Fruit fly (Drosophila melanogaster) whole organism, embryonic: ENCODE measurements around the gene CG13891.

Experiments
- Atf3 ChIP-seq: fragments of 200-800 bp; sonication (Bioruptor generic); optimal IDR thresholded peaks from 3 replicates; lab custom pipeline; 2016; ENCODE audit warnings: missing biosample characterization, missing genetic modification characterization
- CG10565 ChIP-seq: fragments of 200-800 bp; sonication (Bioruptor generic); optimal IDR thresholded peaks from 3 replicates; lab custom pipeline; 2016; ENCODE audit warnings: missing biosample characterization, mild to moderate bottlenecking, missing genetic modification characterization
- CG11560 ChIP-seq: fragments of 200-800 bp; sonication (Bioruptor generic); IDR thresholded peaks from 3 replicates; pipeline ENCODE4 v1.3.6; 2022; ENCODE audit warnings: missing biosample characterization, missing genetic modification characterization
- CG11695 ChIP-seq: fragments of 200-800 bp; sonication (Bioruptor generic); IDR thresholded peaks from 3 replicates; pipeline ENCODE4 v1.3.6; 2022; ENCODE audit warnings: missing biosample characterization, missing genetic modification characterization
- CG12155 ChIP-seq: fragments of 200-800 bp; sonication (Bioruptor generic); optimal IDR thresholded peaks from 3 replicates; lab custom pipeline; 2016; ENCODE audit warnings: missing biosample characterization, missing genetic modification characterization
- CG13894 ChIP-seq: fragments of 200-800 bp; sonication (Bioruptor generic); optimal IDR thresholded peaks from 3 replicates; lab custom pipeline; 2018; ENCODE audit warnings: missing biosample characterization, mild to moderate bottlenecking, missing genetic modification characterization, moderate library complexity
- CG16815 ChIP-seq: fragments of 200-800 bp; sonication (Bioruptor generic); optimal IDR thresholded peaks from 3 replicates; lab custom pipeline; 2017; ENCODE audit warnings: missing biosample characterization, mild to moderate bottlenecking, missing genetic modification characterization
- CG16863 ChIP-seq: fragments of 200-800 bp; sonication (Bioruptor generic); optimal IDR thresholded peaks from 3 replicates; lab custom pipeline; 2016; ENCODE audit warnings: missing biosample characterization, missing genetic modification characterization
- CG2116 ChIP-seq: fragments of 200-800 bp; sonication (Bioruptor generic); optimal IDR thresholded peaks from 3 replicates; lab custom pipeline; 2018; ENCODE audit warnings: missing biosample characterization, mild to moderate bottlenecking, missing genetic modification characterization
- CG2875 ChIP-seq: fragments of 200-800 bp; sonication (Bioruptor generic); optimal IDR thresholded peaks from 2 replicates; lab custom pipeline; 2017; ENCODE audit warnings: missing biosample characterization, mild to moderate bottlenecking, missing genetic modification characterization, missing genetic modification reagents
- CG32767 ChIP-seq: fragments of 200-800 bp; sonication (Bioruptor generic); IDR thresholded peaks from 2 replicates; pipeline ENCODE4 v1.3.6; 2022; ENCODE audit warnings: missing biosample characterization, missing genetic modification characterization
- CG34376 ChIP-seq: fragments of 200-800 bp; sonication (Bioruptor generic); optimal IDR thresholded peaks from 2 replicates; lab custom pipeline; 2018; ENCODE audit warnings: missing biosample characterization, mild to moderate bottlenecking, missing genetic modification characterization
- CG7271 ChIP-seq: fragments of 200-800 bp; sonication (Bioruptor generic); optimal IDR thresholded peaks from 2 replicates; lab custom pipeline; 2018; ENCODE audit warnings: missing biosample characterization, mild to moderate bottlenecking, missing genetic modification characterization, moderate library complexity
- CG8359 ChIP-seq: fragments of 200-800 bp; sonication (Bioruptor generic); optimal IDR thresholded peaks from 2 replicates; lab custom pipeline; 2017; ENCODE audit warnings: missing biosample characterization, mild to moderate bottlenecking, missing genetic modification characterization, borderline replicate concordance
- CrebB ChIP-seq: fragments of 200-800 bp; sonication (Bioruptor generic); optimal IDR thresholded peaks from 3 replicates; lab custom pipeline; 2018; ENCODE audit warnings: missing biosample characterization, mild to moderate bottlenecking, missing genetic modification characterization
- Dad ChIP-seq: fragments of 200-800 bp; sonication (Bioruptor generic); optimal IDR thresholded peaks from 3 replicates; lab custom pipeline; 2016; ENCODE audit warnings: missing biosample characterization, missing genetic modification characterization
- Dfd ChIP-seq, 2 experiments: fragments of >200 bp; optimal IDR thresholded peaks; 2 replicates each; lab custom pipeline; 2017; ENCODE audit warnings: missing biosample characterization in 2 of 2, missing genetic modification characterization in 2 of 2
- Drgx ChIP-seq: fragments of 200-800 bp; sonication (Bioruptor generic); IDR thresholded peaks from 2 replicates; pipeline ENCODE4 v1.3.6; 2022; ENCODE audit warnings: missing biosample characterization, missing genetic modification characterization
- Fer1 ChIP-seq: fragments of 200-800 bp; sonication (Bioruptor generic); optimal IDR thresholded peaks from 2 replicates; lab custom pipeline; 2017; ENCODE audit warnings: missing biosample characterization, mild to moderate bottlenecking, missing genetic modification characterization
- Fer3 ChIP-seq: fragments of 200-800 bp; sonication (Bioruptor generic); optimal IDR thresholded peaks from 2 replicates; lab custom pipeline; 2018; ENCODE audit warnings: missing biosample characterization, mild to moderate bottlenecking, missing genetic modification characterization, moderate library complexity
- Hr3 ChIP-seq: fragments of 200-800 bp; sonication (Bioruptor generic); optimal IDR thresholded peaks from 3 replicates; lab custom pipeline; 2016; ENCODE audit warnings: missing biosample characterization, missing genetic modification characterization
- Hr78 ChIP-seq, 2 experiments: fragments of 200-800 bp in 1 of 2; fragments of >200 bp in 1 of 2; sonication (Bioruptor generic) in 1 of 2; optimal IDR thresholded peaks; 2 replicates each; lab custom pipeline; 2017 to 2019; ENCODE audit warnings: missing biosample characterization in 2 of 2, missing genetic modification characterization in 2 of 2, mild to moderate bottlenecking in 1 of 2, moderate library complexity in 1 of 2
- Hsf ChIP-seq: fragments of 200-800 bp; sonication (Bioruptor generic); optimal IDR thresholded peaks from 3 replicates; lab custom pipeline; 2016; ENCODE audit warnings: missing biosample characterization, missing genetic modification characterization
- MTF-1 ChIP-seq: fragments of 200-800 bp; sonication (Bioruptor generic); optimal IDR thresholded peaks from 2 replicates; lab custom pipeline; 2018; ENCODE audit warnings: missing biosample characterization, mild to moderate bottlenecking, missing genetic modification characterization, borderline replicate concordance
- Mrtf ChIP-seq: fragments of 200-800 bp; sonication (Bioruptor generic); IDR thresholded peaks from 3 replicates; pipeline ENCODE4 v1.3.6; 2022; ENCODE audit warnings: missing biosample characterization, missing genetic modification characterization
- Neu2 ChIP-seq: fragments of 200-800 bp; sonication (Bioruptor generic); optimal IDR thresholded peaks from 3 replicates; lab custom pipeline; 2016; ENCODE audit warnings: missing biosample characterization, missing genetic modification characterization, borderline replicate concordance
- Spps ChIP-seq: fragments of 200-800 bp; sonication (Bioruptor generic); optimal IDR thresholded peaks from 2 replicates; lab custom pipeline; 2018; ENCODE audit warnings: missing biosample characterization, mild to moderate bottlenecking, missing genetic modification characterization
- bigmax ChIP-seq: fragments of 200-800 bp; sonication (Bioruptor generic); optimal IDR thresholded peaks from 2 replicates; lab custom pipeline; 2018; ENCODE audit warnings: missing biosample characterization, mild to moderate bottlenecking, missing genetic modification characterization
- btn ChIP-seq: fragments of 200-800 bp; sonication (Bioruptor generic); optimal IDR thresholded peaks from 2 replicates; lab custom pipeline; 2016; ENCODE audit warnings: missing biosample characterization, missing genetic modification characterization
- chif ChIP-seq, 2 experiments: fragments of 200-800 bp; sonication (Bioruptor generic); optimal IDR thresholded peaks; 3 replicates each; lab custom pipeline; 2016; ENCODE audit warnings: missing biosample characterization in 2 of 2, missing genetic modification characterization in 2 of 2
- chm ChIP-seq: fragments of 200-800 bp; sonication (Bioruptor generic); IDR thresholded peaks from 2 replicates; pipeline ENCODE4 v1.3.6; 2022; ENCODE audit warnings: missing biosample characterization, missing genetic modification characterization
- corto ChIP-seq: fragments of 200-800 bp; sonication (Bioruptor generic); optimal IDR thresholded peaks from 2 replicates; lab custom pipeline; 2016; ENCODE audit warnings: missing biosample characterization, mild to moderate bottlenecking, missing genetic modification characterization, moderate library complexity
- dm ChIP-seq: fragments of 200-800 bp; sonication (Bioruptor generic); optimal IDR thresholded peaks from 3 replicates; lab custom pipeline; 2016; ENCODE audit warnings: missing biosample characterization, missing genetic modification characterization
- grau ChIP-seq: fragments of 200-800 bp; optimal IDR thresholded peaks from 3 replicates; lab custom pipeline; 2019; ENCODE audit warnings: missing biosample characterization, mild to moderate bottlenecking, missing genetic modification characterization, moderate library complexity
- gro ChIP-seq: fragments of 200-800 bp; sonication (Bioruptor generic); optimal IDR thresholded peaks from 2 replicates; lab custom pipeline; 2016; ENCODE audit warnings: missing biosample characterization, missing genetic modification characterization
- ind ChIP-seq: fragments of 200-800 bp; sonication (Bioruptor generic); optimal IDR thresholded peaks from 3 replicates; lab custom pipeline; 2016; ENCODE audit warnings: missing biosample characterization, missing genetic modification characterization
- jing ChIP-seq: fragments of 200-800 bp; sonication (Bioruptor generic); optimal IDR thresholded peaks from 2 replicates; lab custom pipeline; 2018; ENCODE audit warnings: missing biosample characterization, mild to moderate bottlenecking, missing genetic modification characterization
- ken ChIP-seq: fragments of 200-800 bp; sonication (Bioruptor generic); IDR thresholded peaks from 3 replicates; pipeline ENCODE4 v1.3.6; 2022; ENCODE audit warnings: missing biosample characterization, missing genetic modification characterization
- odd ChIP-seq: fragments of 200-800 bp; sonication (Bioruptor generic); optimal IDR thresholded peaks from 2 replicates; lab custom pipeline; 2017; ENCODE audit warnings: missing biosample characterization, mild to moderate bottlenecking, missing genetic modification characterization
- ranshi ChIP-seq: fragments of 200-800 bp; sonication (Bioruptor generic); IDR thresholded peaks from 2 replicates; pipeline ENCODE4 v1.3.6; 2022; ENCODE audit warnings: missing biosample characterization, missing genetic modification characterization
- ro ChIP-seq: fragments of 200-800 bp; sonication (Bioruptor generic); IDR thresholded peaks from 2 replicates; pipeline ENCODE4 v1.3.6; 2022; ENCODE audit warnings: missing biosample characterization, missing genetic modification characterization
- run ChIP-seq: fragments of 200-800 bp; sonication (Bioruptor generic); optimal IDR thresholded peaks from 3 replicates; lab custom pipeline; 2018; ENCODE audit warnings: missing biosample characterization, mild to moderate bottlenecking, missing genetic modification characterization
- scrt ChIP-seq: fragments of 200-800 bp; sonication (Bioruptor generic); optimal IDR thresholded peaks from 2 replicates; lab custom pipeline; 2018; ENCODE audit warnings: missing biosample characterization, mild to moderate bottlenecking, missing genetic modification characterization, moderate library complexity
- sens-2 ChIP-seq: fragments of 200-800 bp; sonication (Bioruptor generic); IDR thresholded peaks from 2 replicates; pipeline ENCODE4 v1.3.6; 2022; ENCODE audit warnings: missing biosample characterization, missing genetic modification characterization
- slbo ChIP-seq: fragments of 200-800 bp; sonication (Bioruptor generic); IDR thresholded peaks from 2 replicates; pipeline ENCODE4 v1.3.6; 2022; ENCODE audit warnings: missing biosample characterization, missing genetic modification characterization
- sr ChIP-seq: fragments of 200-800 bp; sonication (Bioruptor generic); IDR thresholded peaks from 3 replicates; pipeline ENCODE4 v1.3.6; 2022; ENCODE audit warnings: missing biosample characterization, missing genetic modification characterization
- stc ChIP-seq: fragments of 200-800 bp; sonication (Bioruptor generic); IDR thresholded peaks from 2 replicates; pipeline ENCODE4 v1.3.6; 2022; ENCODE audit warnings: missing biosample characterization, missing genetic modification characterization
- tio ChIP-seq: fragments of 200-800 bp; sonication (Bioruptor generic); optimal IDR thresholded peaks from 2 replicates; lab custom pipeline; 2017; ENCODE audit warnings: missing biosample characterization, missing genetic modification characterization, inconsistent platforms
- trem ChIP-seq: fragments of 200-800 bp; optimal IDR thresholded peaks from 3 replicates; lab custom pipeline; 2019; ENCODE audit warnings: missing biosample characterization, mild to moderate bottlenecking, missing genetic modification characterization, moderate library complexity
- zen2 ChIP-seq: fragments of 200-800 bp; sonication (Bioruptor generic); IDR thresholded peaks from 3 replicates; pipeline ENCODE4 v1.3.6; 2022; ENCODE audit warnings: missing biosample characterization, missing genetic modification characterization; ENCODE audit not compliant: partially characterized antibody

Gene CG13891

dm6 chr3L:441035-441604 lies 7.4 kb upstream of the CG13891 start (continued):
- peak; percentile 37; the same call in 1 of the 2 replicates for TF ChIP-seq chm (GFP tag; lab: Robert Waterston, UW)
- peak; percentile 45 for TF ChIP-seq dm (GFP tag; lab: Kevin White, UChicago)
- TF ChIP-seq Neu2 (GFP tag; lab: Kevin White, UChicago), result no peak
- TF ChIP-seq chif (GFP tag; optimal IDR thresholded peaks at IDR 0.05; lab: Kevin White, UChicago), result no peak
- TF ChIP-seq scrt (GFP tag; lab: Kevin White, UChicago), result peak; percentile 80
- no peak for TF ChIP-seq btn (GFP tag; lab: Kevin White, UChicago)
- TF ChIP-seq Mrtf, result peak; percentile 76
- peak; percentile 38 for TF ChIP-seq jing (GFP tag; lab: Kevin White, UChicago)
- TF ChIP-seq odd (GFP tag; lab: Kevin White, UChicago), result peak; percentile 77
- TF ChIP-seq Hr78 (GFP tag; optimal IDR thresholded peaks at IDR 0.05; lab: Kevin White, UChicago), result peak in 1 of 2 experiments; percentile 61
- TF ChIP-seq gro (GFP tag; lab: Kevin White, UChicago), result no peak
- TF ChIP-seq slbo (GFP tag; lab: Robert Waterston, UW), result peak; percentile 95
- peak; percentile 85 for TF ChIP-seq ranshi (GFP tag; lab: Robert Waterston, UW)
- TF ChIP-seq sr (GFP tag; lab: Robert Waterston, UW), result no peak
- TF ChIP-seq tio (GFP tag; lab: Kevin White, UChicago), result peak; percentile 58
- peak; percentile 92 for TF ChIP-seq CG11695 (GFP tag; lab: Robert Waterston, UW)
- TF ChIP-seq Fer1 (GFP tag; lab: Kevin White, UChicago), result peak; percentile 95
- peak; percentile 64 for TF ChIP-seq CrebB (tag; lab: Kevin White, UChicago)
- 0 out of 3 replicates have a peak, but pooled peaks have one; percentile 3 for TF ChIP-seq ken
- peak; percentile 81 for TF ChIP-seq CG34376
- peak; percentile 77 for TF ChIP-seq CG11560 (tag; lab: Robert Waterston, UW)
- TF ChIP-seq zen2, result no peak
- peak; percentile 79; the same call in 1 of the 2 replicates for TF ChIP-seq CG32767
- TF ChIP-seq Hr3, result peak; percentile 73
- TF ChIP-seq MTF-1 (GFP tag; lab: Kevin White, UChicago), result peak; percentile 29
- TF ChIP-seq Spps (tag; lab: Kevin White, UChicago), result peak; percentile 54
- peak; percentile 29 for TF ChIP-seq trem (tag; lab: Kevin White, UChicago)
- TF ChIP-seq CG2116 (GFP tag; lab: Kevin White, UChicago), result peak; percentile 12
- TF ChIP-seq Fer3 (tag; lab: Kevin White, UChicago), result peak; percentile 85
- TF ChIP-seq CG2875 (GFP tag; lab: Kevin White, UChicago), result peak; percentile 60
- TF ChIP-seq Drgx (GFP tag; lab: Robert Waterston, UW), result peak; percentile 82
- TF ChIP-seq CG13894 (tag; lab: Kevin White, UChicago), result peak; percentile 82
- TF ChIP-seq CG7271 (tag; lab: Kevin White, UChicago), result no peak
- TF ChIP-seq ro, result no peak
- no peak for TF ChIP-seq Dfd (GFP tag; optimal IDR thresholded peaks at IDR 0.05; lab: Kevin White, UChicago)
- TF ChIP-seq CG12155 (GFP tag; lab: Kevin White, UChicago), result peak; percentile 73
- no peak for TF ChIP-seq CG8359 (GFP tag; lab: Kevin White, UChicago)
- peak; percentile 77 for TF ChIP-seq ind
- TF ChIP-seq bigmax (GFP tag; lab: Kevin White, UChicago), result no peak
- peak; percentile 51 for TF ChIP-seq CG16815 (GFP tag; lab: Kevin White, UChicago)
- TF ChIP-seq CG10565, result no peak
- no peak for TF ChIP-seq Atf3
- peak; percentile 46 for TF ChIP-seq corto (GFP tag; lab: Kevin White, UChicago)
- peak; percentile 79 for TF ChIP-seq run (tag; lab: Kevin White, UChicago)
- TF ChIP-seq sens-2 (GFP tag; lab: Robert Waterston, UW), result peak; percentile 44; the same call in 1 of the 2 replicates
- TF ChIP-seq grau, result peak; percentile 88
- TF ChIP-seq Dad (GFP tag; lab: Kevin White, UChicago), result peak; percentile 48
- peak; percentile 60 for TF ChIP-seq Hsf (GFP tag; lab: Kevin White, UChicago)
- peak; percentile 81 for TF ChIP-seq stc (GFP tag; lab: Robert Waterston, UW)
- peak; percentile 16 for TF ChIP-seq CG16863
